Fruit fly (Drosophila melanogaster) whole organism, embryonic: Measurements from ENCODE around the gene CG13928.

Experiments used
- Ada2b ChIP-seq: fragments of 200-800 bp; sonication (Bioruptor generic); IDR thresholded peaks from 2 replicates; pipeline ENCODE4 v1.3.6; 2022; ENCODE audit warnings: missing biosample characterization, missing genetic modification characterization
- Asciz ChIP-seq: fragments of 200-800 bp; sonication (Bioruptor generic); optimal IDR thresholded peaks from 2 replicates; lab custom pipeline; 2017; ENCODE audit warnings: missing biosample characterization, mild to moderate bottlenecking, missing genetic modification characterization, missing genetic modification reagents
- CG10267 ChIP-seq: fragments of 200-800 bp; sonication (Bioruptor generic); optimal IDR thresholded peaks from 2 replicates; lab custom pipeline; 2018; ENCODE audit warnings: missing biosample characterization, mild to moderate bottlenecking, missing genetic modification characterization, moderate library complexity
- CG10654 ChIP-seq: fragments of 200-800 bp; sonication (Bioruptor generic); optimal IDR thresholded peaks from 2 replicates; lab custom pipeline; 2016; ENCODE audit warnings: missing biosample characterization, missing genetic modification characterization
- CG10979 ChIP-seq: fragments of 200-800 bp; sonication (Bioruptor generic); optimal IDR thresholded peaks from 2 replicates; lab custom pipeline; 2018; ENCODE audit warnings: missing biosample characterization, mild to moderate bottlenecking, missing genetic modification characterization, moderate library complexity
- CG11093 ChIP-seq: fragments of 200-800 bp; sonication (Bioruptor generic); IDR thresholded peaks from 3 replicates; pipeline ENCODE4 v1.3.6; 2022; ENCODE audit warnings: missing biosample characterization, missing genetic modification characterization
- CG11398 ChIP-seq: fragments of 200-800 bp; sonication (Bioruptor generic); optimal IDR thresholded peaks from 2 replicates; lab custom pipeline; 2016; ENCODE audit warnings: missing biosample characterization, missing genetic modification characterization
- CG11560 ChIP-seq: fragments of 200-800 bp; sonication (Bioruptor generic); IDR thresholded peaks from 3 replicates; pipeline ENCODE4 v1.3.6; 2022; ENCODE audit warnings: missing biosample characterization, missing genetic modification characterization
- CG14965 ChIP-seq: fragments of 200-800 bp; sonication (Bioruptor generic); optimal IDR thresholded peaks from 2 replicates; lab custom pipeline; 2016; ENCODE audit warnings: missing biosample characterization, missing genetic modification characterization, borderline replicate concordance
- CG1529 ChIP-seq: fragments of 200-800 bp; sonication (Bioruptor generic); optimal IDR thresholded peaks from 3 replicates; lab custom pipeline; 2018; ENCODE audit warnings: missing biosample characterization, missing genetic modification characterization
- CG17186 ChIP-seq: fragments of 200-800 bp; sonication (Bioruptor generic); optimal IDR thresholded peaks from 3 replicates; lab custom pipeline; 2017; ENCODE audit warnings: missing biosample characterization, missing genetic modification reagents, missing genetic modification characterization
- CG17385 ChIP-seq: fragments of 200-800 bp; sonication (Bioruptor generic); optimal IDR thresholded peaks from 3 replicates; lab custom pipeline; 2018; ENCODE audit warnings: missing biosample characterization, mild to moderate bottlenecking, missing genetic modification characterization
- CG17568 ChIP-seq: fragments of 200-800 bp; sonication (Bioruptor generic); optimal IDR thresholded peaks from 2 replicates; lab custom pipeline; 2018; ENCODE audit warnings: missing biosample characterization, mild to moderate bottlenecking, missing genetic modification characterization, moderate library complexity
- CG7556 ChIP-seq: fragments of 200-800 bp; sonication (Bioruptor generic); optimal IDR thresholded peaks from 2 replicates; lab custom pipeline; 2017; ENCODE audit warnings: missing biosample characterization, mild to moderate bottlenecking, missing genetic modification characterization
- CG8478 ChIP-seq: fragments of >200 bp; optimal IDR thresholded peaks from 2 replicates; lab custom pipeline; 2018
- CG9932 ChIP-seq: fragments of 200-800 bp; sonication (Bioruptor generic); IDR thresholded peaks from 2 replicates; pipeline ENCODE4 v1.3.6; 2022; ENCODE audit warnings: missing biosample characterization, missing genetic modification characterization
- GATAe ChIP-seq: fragments of 200-800 bp; sonication (Bioruptor generic); conservative IDR thresholded peaks from 2 replicates; pipeline ENCODE4 v1.3.6; 2022; ENCODE audit warnings: missing biosample characterization, missing genetic modification characterization
- Gsc ChIP-seq: fragments of 200-800 bp; sonication (Bioruptor generic); IDR thresholded peaks from 2 replicates; pipeline ENCODE4 v1.3.6; 2022; ENCODE audit warnings: missing biosample characterization, missing genetic modification characterization
- HLH3B ChIP-seq: fragments of 200-800 bp; sonication (Bioruptor generic); IDR thresholded peaks from 2 replicates; pipeline ENCODE4 v1.3.6; 2022; ENCODE audit warnings: missing biosample characterization, missing genetic modification characterization
- Kr ChIP-seq: fragments of 200-800 bp; sonication (Bioruptor generic); optimal IDR thresholded peaks from 2 replicates; lab custom pipeline; 2017; ENCODE audit warnings: missing biosample characterization, mild to moderate bottlenecking, missing genetic modification characterization
- MTF-1 ChIP-seq: fragments of 200-800 bp; sonication (Bioruptor generic); optimal IDR thresholded peaks from 2 replicates; lab custom pipeline; 2018; ENCODE audit warnings: missing biosample characterization, mild to moderate bottlenecking, missing genetic modification characterization, borderline replicate concordance
- Nf-YC ChIP-seq: fragments of 200-800 bp; optimal IDR thresholded peaks from 3 replicates; lab custom pipeline; 2019; ENCODE audit warnings: missing biosample characterization, mild to moderate bottlenecking, missing genetic modification characterization, moderate library complexity
- Optix ChIP-seq: fragments of 200-800 bp; sonication (Bioruptor generic); IDR thresholded peaks from 3 replicates; pipeline ENCODE4 v1.3.6; 2022; ENCODE audit warnings: missing biosample characterization, missing genetic modification characterization
- Pdp1 ChIP-seq, 2 experiments: fragments of 200-800 bp; sonication (Bioruptor generic); optimal IDR thresholded peaks; 3 replicates each; lab custom pipeline; 2016; ENCODE audit warnings: missing biosample characterization in 2 of 2, missing genetic modification characterization in 2 of 2, mild to moderate bottlenecking in 1 of 2, moderate library complexity in 1 of 2
- Sox100B ChIP-seq: fragments of 200-800 bp; sonication (Bioruptor generic); optimal IDR thresholded peaks from 3 replicates; lab custom pipeline; 2018; ENCODE audit warnings: missing biosample characterization, mild to moderate bottlenecking, missing genetic modification characterization
- Xbp1 ChIP-seq: fragments of 200-800 bp; sonication (Bioruptor generic); optimal IDR thresholded peaks from 3 replicates; lab custom pipeline; 2016; ENCODE audit warnings: missing biosample characterization, mild to moderate bottlenecking, missing genetic modification characterization
- aop ChIP-seq: fragments of 200-800 bp; sonication (Bioruptor generic); IDR thresholded peaks from 2 replicates; pipeline ENCODE4 v1.3.6; 2022; ENCODE audit warnings: missing biosample characterization, missing genetic modification characterization
- ase ChIP-seq: fragments of 200-800 bp; sonication (Bioruptor generic); IDR thresholded peaks from 3 replicates; pipeline ENCODE4 v1.3.6; 2022; ENCODE audit warnings: missing biosample characterization, missing genetic modification characterization
- bowl ChIP-seq: fragments of 200-800 bp; sonication (Bioruptor generic); IDR thresholded peaks from 2 replicates; pipeline ENCODE4 v1.3.6; 2022; ENCODE audit warnings: missing biosample characterization, missing genetic modification characterization
- cad ChIP-seq: fragments of >200 bp; optimal IDR thresholded peaks from 2 replicates; lab custom pipeline; 2017; ENCODE audit warnings: missing biosample characterization, missing genetic modification characterization
- chn ChIP-seq: fragments of 200-800 bp; sonication (Bioruptor generic); optimal IDR thresholded peaks from 2 replicates; lab custom pipeline; 2016; ENCODE audit warnings: missing biosample characterization, missing genetic modification characterization
- corto ChIP-seq: fragments of 200-800 bp; sonication (Bioruptor generic); optimal IDR thresholded peaks from 2 replicates; lab custom pipeline; 2016; ENCODE audit warnings: missing biosample characterization, mild to moderate bottlenecking, missing genetic modification characterization, moderate library complexity
- eyg ChIP-seq: fragments of 200-800 bp; sonication (Bioruptor generic); optimal IDR thresholded peaks from 3 replicates; lab custom pipeline; 2016; ENCODE audit warnings: missing biosample characterization, missing genetic modification characterization
- fd3F ChIP-seq: fragments of 200-800 bp; sonication (Bioruptor generic); optimal IDR thresholded peaks from 2 replicates; lab custom pipeline; 2018; ENCODE audit warnings: missing biosample characterization, mild to moderate bottlenecking, missing genetic modification characterization, moderate library complexity
- gcm ChIP-seq: fragments of 200-800 bp; sonication (Bioruptor generic); optimal IDR thresholded peaks from 2 replicates; lab custom pipeline; 2019; ENCODE audit warnings: missing biosample characterization, mild to moderate bottlenecking, missing genetic modification characterization, moderate library complexity
- grau ChIP-seq: fragments of 200-800 bp; optimal IDR thresholded peaks from 3 replicates; lab custom pipeline; 2019; ENCODE audit warnings: missing biosample characterization, mild to moderate bottlenecking, missing genetic modification characterization, moderate library complexity
- her ChIP-seq: fragments of 200-800 bp; sonication (Bioruptor generic); optimal IDR thresholded peaks from 2 replicates; lab custom pipeline; 2016; ENCODE audit warnings: missing biosample characterization, missing genetic modification characterization
- mirr ChIP-seq: fragments of 200-800 bp; sonication (Bioruptor generic); optimal IDR thresholded peaks from 3 replicates; lab custom pipeline; 2018; ENCODE audit warnings: missing biosample characterization, mild to moderate bottlenecking, missing genetic modification characterization
- nerfin-1 ChIP-seq: fragments of 200-800 bp; sonication (Bioruptor generic); optimal IDR thresholded peaks from 3 replicates; lab custom pipeline; 2019; ENCODE audit warnings: missing biosample characterization, mild to moderate bottlenecking, missing genetic modification characterization, moderate library complexity
- pita ChIP-seq: fragments of 200-800 bp; sonication (Bioruptor generic); optimal IDR thresholded peaks from 2 replicates; lab custom pipeline; 2017; ENCODE audit warnings: missing biosample characterization, mild to moderate bottlenecking, missing genetic modification characterization
- prd ChIP-seq, 3 experiments: fragments of >200 bp in 2 of 3; fragments of 200-800 bp in 1 of 3; sonication (Bioruptor generic) in 1 of 3; optimal IDR thresholded peaks in 2 of 3; IDR thresholded peaks in 1 of 3; 2 replicates in 2 of 3; 3 replicates in 1 of 3; pipeline versions ENCODE4 v1.3.6 to Lab custom; 2017 to 2022; ENCODE audit warnings: missing biosample characterization in 1 of 3, missing genetic modification characterization in 1 of 3
- pum ChIP-seq: fragments of 200-800 bp; sonication (Bioruptor generic); optimal IDR thresholded peaks from 2 replicates; lab custom pipeline; 2016; ENCODE audit warnings: missing biosample characterization, missing genetic modification characterization
- repo ChIP-seq: fragments of 200-800 bp; sonication (Bioruptor generic); optimal IDR thresholded peaks from 2 replicates; lab custom pipeline; 2016; ENCODE audit warnings: missing biosample characterization, missing genetic modification characterization
- sc ChIP-seq, 3 experiments: fragments of >200 bp in 2 of 3; fragments of 200-800 bp in 1 of 3; sonication (Bioruptor generic) in 1 of 3; optimal IDR thresholded peaks; 2 replicates in 2 of 3; 3 replicates in 1 of 3; lab custom pipeline; 2017; ENCODE audit warnings: mild to moderate bottlenecking in 1 of 3, missing biosample characterization in 1 of 3, missing genetic modification characterization in 1 of 3, missing genetic modification reagents in 1 of 3
- slou ChIP-seq: fragments of 200-800 bp; sonication (Bioruptor generic); optimal IDR thresholded peaks from 3 replicates; lab custom pipeline; 2016; ENCODE audit warnings: missing biosample characterization, missing genetic modification characterization
- sug ChIP-seq: fragments of 200-800 bp; optimal IDR thresholded peaks from 2 replicates; lab custom pipeline; 2019; ENCODE audit warnings: missing biosample characterization, mild to moderate bottlenecking, missing genetic modification characterization, moderate library complexity
- trh ChIP-seq: fragments of 200-800 bp; sonication (Bioruptor generic); optimal IDR thresholded peaks from 2 replicates; lab custom pipeline; 2016; ENCODE audit warnings: missing biosample characterization, missing genetic modification characterization
- zen ChIP-seq: fragments of 200-800 bp; sonication (Bioruptor generic); optimal IDR thresholded peaks from 3 replicates; lab custom pipeline; 2018; ENCODE audit warnings: missing biosample characterization, mild to moderate bottlenecking, missing genetic modification characterization, moderate library complexity

CG13928 gene

DNA sequence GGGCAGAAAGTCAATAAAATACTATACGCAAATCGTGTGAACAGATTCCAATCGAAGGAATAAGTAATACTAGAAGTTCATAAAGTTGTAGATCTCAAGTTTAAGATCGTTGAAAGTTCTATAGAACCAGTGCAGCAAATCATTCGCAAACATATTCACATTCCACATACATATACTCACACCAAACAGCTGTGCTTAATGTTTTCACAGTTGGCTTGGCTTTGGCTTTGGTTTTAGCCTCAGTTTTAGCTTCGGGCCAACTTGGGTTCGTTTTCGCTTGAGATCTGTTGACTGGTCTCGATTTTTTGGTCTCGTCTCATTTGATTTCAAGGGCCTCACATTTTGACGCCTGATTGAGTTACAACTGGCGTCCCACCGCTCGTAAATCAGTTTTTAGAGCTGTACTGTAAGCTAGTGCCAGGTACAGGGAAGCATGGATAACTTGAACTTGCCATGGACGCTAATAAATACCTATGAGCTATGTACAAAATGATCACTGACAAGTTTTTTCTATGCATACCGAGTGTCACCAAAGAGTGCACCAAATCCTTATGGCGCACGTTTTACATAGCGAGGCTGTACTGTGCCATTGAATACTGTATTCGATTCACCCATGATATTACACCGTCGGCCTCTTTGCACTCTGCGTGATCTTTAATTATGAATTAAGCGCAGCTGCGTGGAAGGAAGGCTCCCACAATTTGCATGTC, 40.9 kb downstream of the CG13928 start (continued):
- TF ChIP-seq CG17186 (GFP tag; lab: Kevin White, UChicago), result peak; percentile 12
- TF ChIP-seq nerfin-1, result peak; percentile 58
- TF ChIP-seq CG14965 (GFP tag; lab: Kevin White, UChicago), result peak; percentile 55
- TF ChIP-seq sc (optimal IDR thresholded peaks at IDR 0.05; lab: Kevin White, UChicago), result no peak
- TF ChIP-seq sc (GFP tag; optimal IDR thresholded peaks at IDR 0.05; lab: Kevin White, UChicago), result no peak
- TF ChIP-seq CG17568 (GFP tag; lab: Kevin White, UChicago), result no peak
- TF ChIP-seq prd (optimal IDR thresholded peaks at IDR 0.05; lab: Kevin White, UChicago), result no peak
- peak; percentile 91 for TF ChIP-seq prd (GFP tag; IDR thresholded peaks at IDR 0.05; lab: Robert Waterston, UW)
- TF ChIP-seq CG10267 (tag; lab: Kevin White, UChicago), result peak; percentile 56
- no peak for TF ChIP-seq CG8478 (lab: Kevin White, UChicago)
- TF ChIP-seq pum (GFP tag; lab: Kevin White, UChicago), result peak; percentile 76
- peak; percentile 83 to 88 for TF ChIP-seq Pdp1 (GFP tag; optimal IDR thresholded peaks at IDR 0.05; lab: Kevin White, UChicago)
- peak; percentile 65 for TF ChIP-seq trh (GFP tag; lab: Kevin White, UChicago)
- TF ChIP-seq eyg, result peak; percentile 77
- TF ChIP-seq Kr (GFP tag; lab: Kevin White, UChicago), result no peak
- peak; percentile 57 for TF ChIP-seq Sox100B (GFP tag; lab: Kevin White, UChicago)
- TF ChIP-seq cad (GFP tag; lab: Kevin White, UChicago), result no peak
- peak; percentile 94 for TF ChIP-seq grau (tag; lab: Kevin White, UChicago)
- TF ChIP-seq gcm, result no peak
- TF ChIP-seq CG10979 (tag; lab: Kevin White, UChicago), result peak; percentile 74
- peak; percentile 90 for TF ChIP-seq CG9932 (GFP tag; lab: Robert Waterston, UW)
- peak; percentile 78; the same call in 2 of the 3 replicates for TF ChIP-seq Optix (GFP tag; lab: Robert Waterston, UW)
- TF ChIP-seq aop, result peak; percentile 61; the same call in 1 of the 2 replicates
- TF ChIP-seq her (GFP tag; lab: Kevin White, UChicago), result peak; percentile 83
- peak; percentile 68 for TF ChIP-seq Nf-YC (tag; lab: Kevin White, UChicago)
- TF ChIP-seq corto (GFP tag; lab: Kevin White, UChicago), result no peak
- peak; percentile 44 for TF ChIP-seq Asciz (GFP tag; lab: Kevin White, UChicago)
- TF ChIP-seq GATAe (GFP tag; lab: Robert Waterston, UW), result peak; percentile 64; the same call in 1 of the 2 replicates
- 0 out of 3 replicates have a peak, but pooled peaks have one; percentile 43 for TF ChIP-seq ase (GFP tag; lab: Robert Waterston, UW)
- TF ChIP-seq CG11560, result peak; percentile 76
- TF ChIP-seq pita, result no peak
- peak; percentile 84 for TF ChIP-seq mirr
- TF ChIP-seq CG11093, result peak; percentile 69
- peak; percentile 74 for TF ChIP-seq CG11398 (GFP tag; lab: Kevin White, UChicago)
- peak; percentile 82 for TF ChIP-seq fd3F (GFP tag; lab: Kevin White, UChicago)
- peak; percentile 22 for TF ChIP-seq CG1529 (GFP tag; lab: Kevin White, UChicago)
- TF ChIP-seq zen (tag; lab: Kevin White, UChicago), result peak; percentile 64
- TF ChIP-seq MTF-1 (GFP tag; lab: Kevin White, UChicago), result peak; percentile 67
- peak; percentile 93 for TF ChIP-seq Ada2b (GFP tag; lab: Robert Waterston, UW)
- peak; percentile 75 for TF ChIP-seq CG17385 (GFP tag; lab: Kevin White, UChicago)
- peak; percentile 56 for TF ChIP-seq chn (GFP tag; lab: Kevin White, UChicago)
- TF ChIP-seq Gsc (GFP tag; lab: Robert Waterston, UW), result peak; percentile 73
- peak; percentile 79 for TF ChIP-seq bowl (GFP tag; lab: Robert Waterston, UW)
- peak; percentile 79 for TF ChIP-seq CG10654
- peak; percentile 84 for TF ChIP-seq Xbp1 (GFP tag; lab: Kevin White, UChicago)
- peak; percentile 62 for TF ChIP-seq sug (tag; lab: Kevin White, UChicago)
- peak; percentile 88 for TF ChIP-seq HLH3B (GFP tag; lab: Robert Waterston, UW)
- peak; percentile 61 for TF ChIP-seq CG7556 (GFP tag; lab: Kevin White, UChicago)
- TF ChIP-seq repo, result peak; percentile 77
- TF ChIP-seq slou (GFP tag; lab: Kevin White, UChicago), result peak; percentile 64
